Fruit fly (Drosophila melanogaster) whole organism, embryonic: ENCODE results near the gene CG8562.

Experiments used
- Adf1 ChIP-seq: fragments of 200-800 bp; sonication (Bioruptor generic); IDR thresholded peaks from 2 replicates; pipeline ENCODE4 v1.3.6; 2022; ENCODE audit warnings: missing biosample characterization, missing genetic modification characterization
- Atf6 ChIP-seq: fragments of 200-800 bp; sonication (Bioruptor generic); IDR thresholded peaks from 2 replicates; pipeline ENCODE4 v1.3.6; 2022; ENCODE audit warnings: missing biosample characterization, missing genetic modification characterization
- CG11456 ChIP-seq: fragments of 200-800 bp; sonication (Bioruptor generic); IDR thresholded peaks from 3 replicates; pipeline ENCODE4 v1.3.6; 2022; ENCODE audit warnings: missing biosample characterization, missing genetic modification characterization
- CG11504 ChIP-seq: fragments of 200-800 bp; sonication (Bioruptor generic); optimal IDR thresholded peaks from 3 replicates; lab custom pipeline; 2019; ENCODE audit warnings: missing biosample characterization, mild to moderate bottlenecking, missing genetic modification characterization, moderate library complexity
- CG12155 ChIP-seq: fragments of 200-800 bp; sonication (Bioruptor generic); optimal IDR thresholded peaks from 3 replicates; lab custom pipeline; 2016; ENCODE audit warnings: missing biosample characterization, missing genetic modification characterization
- CG13894 ChIP-seq: fragments of 200-800 bp; sonication (Bioruptor generic); optimal IDR thresholded peaks from 3 replicates; lab custom pipeline; 2018; ENCODE audit warnings: missing biosample characterization, mild to moderate bottlenecking, missing genetic modification characterization, moderate library complexity
- CG1647 ChIP-seq: fragments of 200-800 bp; sonication (Bioruptor generic); optimal IDR thresholded peaks from 3 replicates; lab custom pipeline; 2016; ENCODE audit warnings: missing biosample characterization, missing genetic modification characterization
- CG16813 ChIP-seq: fragments of 200-800 bp; sonication (Bioruptor generic); IDR thresholded peaks from 3 replicates; pipeline ENCODE4 v1.3.6; 2022; ENCODE audit warnings: missing biosample characterization, missing genetic modification characterization; ENCODE audit not compliant: partially characterized antibody
- CG17359 ChIP-seq: fragments of 200-800 bp; sonication (Bioruptor generic); optimal IDR thresholded peaks from 3 replicates; lab custom pipeline; 2018; ENCODE audit warnings: missing biosample characterization, mild to moderate bottlenecking, missing genetic modification characterization, moderate library complexity
- CG18262 ChIP-seq: fragments of 200-800 bp; optimal IDR thresholded peaks from 3 replicates; lab custom pipeline; 2019; ENCODE audit warnings: missing biosample characterization, mild to moderate bottlenecking, missing genetic modification characterization, moderate library complexity
- CG18619 ChIP-seq: fragments of 200-800 bp; sonication (Bioruptor generic); optimal IDR thresholded peaks from 3 replicates; lab custom pipeline; 2017; ENCODE audit warnings: missing biosample characterization, mild to moderate bottlenecking, missing genetic modification characterization
- CG31388 ChIP-seq: fragments of 200-800 bp; sonication (Bioruptor generic); optimal IDR thresholded peaks from 2 replicates; lab custom pipeline; 2016; ENCODE audit warnings: missing biosample characterization, missing genetic modification characterization
- CG4617 ChIP-seq: fragments of 200-800 bp; sonication (Bioruptor generic); optimal IDR thresholded peaks from 3 replicates; lab custom pipeline; 2016; ENCODE audit warnings: missing biosample characterization, missing genetic modification characterization, borderline replicate concordance
- CG4820 ChIP-seq: fragments of 200-800 bp; sonication (Bioruptor generic); optimal IDR thresholded peaks from 3 replicates; lab custom pipeline; 2016; ENCODE audit warnings: missing biosample characterization, missing genetic modification characterization
- CG6254 ChIP-seq: fragments of 200-800 bp; sonication (Bioruptor generic); optimal IDR thresholded peaks from 3 replicates; lab custom pipeline; 2017; ENCODE audit warnings: mild to moderate bottlenecking, missing biosample characterization, missing genetic modification reagents, missing genetic modification characterization
- CG8944 ChIP-seq: fragments of 200-800 bp; sonication (Bioruptor generic); optimal IDR thresholded peaks from 3 replicates; lab custom pipeline; 2016; ENCODE audit warnings: missing biosample characterization, missing genetic modification characterization
- CG9215 ChIP-seq: fragments of 200-800 bp; sonication (Bioruptor generic); IDR thresholded peaks from 2 replicates; pipeline ENCODE4 v1.3.6; 2022; ENCODE audit warnings: missing biosample characterization, missing genetic modification characterization
- CTCF ChIP-seq: fragments of 200-800 bp; sonication (Bioruptor generic); optimal IDR thresholded peaks from 2 replicates; lab custom pipeline; 2017; ENCODE audit warnings: missing biosample characterization, mild to moderate bottlenecking, missing genetic modification characterization, moderate library complexity
- Dip3 ChIP-seq: fragments of 200-800 bp; sonication (Bioruptor generic); optimal IDR thresholded peaks from 3 replicates; lab custom pipeline; 2016; ENCODE audit warnings: missing biosample characterization, missing genetic modification characterization
- Doc2 ChIP-seq: fragments of 200-800 bp; sonication (Bioruptor generic); IDR thresholded peaks from 2 replicates; pipeline ENCODE4 v1.3.6; 2022; ENCODE audit warnings: missing biosample characterization, missing genetic modification characterization
- Dp ChIP-seq: fragments of 200-800 bp; sonication (Bioruptor generic); optimal IDR thresholded peaks from 2 replicates; lab custom pipeline; 2018; ENCODE audit warnings: missing biosample characterization, mild to moderate bottlenecking, missing genetic modification characterization, moderate library complexity
- E2f1 ChIP-seq: fragments of 200-800 bp; sonication (Bioruptor generic); IDR thresholded peaks from 2 replicates; pipeline ENCODE4 v1.3.6; 2022; ENCODE audit warnings: missing biosample characterization, missing genetic modification characterization
- Ets97D ChIP-seq: fragments of 200-800 bp; sonication (Bioruptor generic); optimal IDR thresholded peaks from 3 replicates; lab custom pipeline; 2016; ENCODE audit warnings: missing biosample characterization, missing genetic modification characterization
- HLH54F ChIP-seq: fragments of 200-800 bp; sonication (Bioruptor generic); optimal IDR thresholded peaks from 3 replicates; lab custom pipeline; 2016; ENCODE audit warnings: missing biosample characterization, missing genetic modification characterization
- Hey ChIP-seq: fragments of 200-800 bp; sonication (Bioruptor generic); optimal IDR thresholded peaks from 3 replicates; lab custom pipeline; 2018; ENCODE audit warnings: missing biosample characterization, mild to moderate bottlenecking, missing genetic modification characterization
- Lpt ChIP-seq: fragments of >200 bp; optimal IDR thresholded peaks from 2 replicates; lab custom pipeline; 2018; ENCODE audit warnings: missing biosample characterization, missing genetic modification characterization
- Myb ChIP-seq: fragments of 200-800 bp; sonication (Bioruptor generic); optimal IDR thresholded peaks from 2 replicates; lab custom pipeline; 2016; ENCODE audit warnings: missing biosample characterization, missing genetic modification characterization
- NC2α ChIP-seq: fragments of 200-800 bp; sonication (Bioruptor generic); optimal IDR thresholded peaks from 2 replicates; lab custom pipeline; 2016; ENCODE audit warnings: missing biosample characterization, missing genetic modification characterization
- Neu2 ChIP-seq: fragments of 200-800 bp; sonication (Bioruptor generic); optimal IDR thresholded peaks from 3 replicates; lab custom pipeline; 2016; ENCODE audit warnings: missing biosample characterization, missing genetic modification characterization, borderline replicate concordance
- Nf-YB ChIP-seq: fragments of 200-800 bp; sonication (Bioruptor generic); optimal IDR thresholded peaks from 3 replicates; lab custom pipeline; 2019; ENCODE audit warnings: missing biosample characterization, mild to moderate bottlenecking, missing genetic modification characterization, moderate library complexity
- NfI ChIP-seq: fragments of 200-800 bp; sonication (Bioruptor generic); optimal IDR thresholded peaks from 3 replicates; lab custom pipeline; 2018; ENCODE audit warnings: missing biosample characterization, mild to moderate bottlenecking, missing genetic modification characterization, moderate library complexity
- Oli ChIP-seq: fragments of 200-800 bp; sonication (Bioruptor generic); optimal IDR thresholded peaks from 2 replicates; lab custom pipeline; 2018; ENCODE audit warnings: missing biosample characterization, mild to moderate bottlenecking, missing genetic modification characterization, moderate library complexity
- Sox100B ChIP-seq: fragments of 200-800 bp; sonication (Bioruptor generic); optimal IDR thresholded peaks from 3 replicates; lab custom pipeline; 2018; ENCODE audit warnings: missing biosample characterization, mild to moderate bottlenecking, missing genetic modification characterization
- TFAM ChIP-seq: fragments of 200-800 bp; sonication (Bioruptor generic); optimal IDR thresholded peaks from 2 replicates; lab custom pipeline; 2017; ENCODE audit warnings: missing biosample characterization, missing genetic modification characterization, inconsistent platforms
- btn ChIP-seq: fragments of 200-800 bp; sonication (Bioruptor generic); optimal IDR thresholded peaks from 2 replicates; lab custom pipeline; 2016; ENCODE audit warnings: missing biosample characterization, missing genetic modification characterization
- cad ChIP-seq: fragments of >200 bp; optimal IDR thresholded peaks from 2 replicates; lab custom pipeline; 2017; ENCODE audit warnings: missing biosample characterization, missing genetic modification characterization
- cg ChIP-seq: fragments of 200-800 bp; sonication (Bioruptor generic); optimal IDR thresholded peaks from 3 replicates; lab custom pipeline; 2019; ENCODE audit warnings: missing biosample characterization, mild to moderate bottlenecking, missing genetic modification characterization, moderate library complexity
- da ChIP-seq: fragments of 200-800 bp; sonication (Bioruptor generic); optimal IDR thresholded peaks from 2 replicates; lab custom pipeline; 2016; ENCODE audit warnings: missing biosample characterization, missing genetic modification characterization
- dati ChIP-seq: fragments of 200-800 bp; sonication (Bioruptor generic); IDR thresholded peaks from 2 replicates; pipeline ENCODE4 v1.3.6; 2022; ENCODE audit warnings: missing biosample characterization, missing genetic modification characterization
- gfzf ChIP-seq: fragments of 200-800 bp; sonication (Bioruptor generic); optimal IDR thresholded peaks from 2 replicates; lab custom pipeline; 2016; ENCODE audit warnings: missing biosample characterization, mild to moderate bottlenecking, missing genetic modification characterization, moderate library complexity
- grau ChIP-seq: fragments of 200-800 bp; optimal IDR thresholded peaks from 3 replicates; lab custom pipeline; 2019; ENCODE audit warnings: missing biosample characterization, mild to moderate bottlenecking, missing genetic modification characterization, moderate library complexity
- inv ChIP-seq: fragments of 200-800 bp; sonication (Bioruptor generic); IDR thresholded peaks from 2 replicates; pipeline ENCODE4 v1.3.6; 2022; ENCODE audit warnings: missing biosample characterization, missing genetic modification characterization; ENCODE audit not compliant: partially characterized antibody
- kay ChIP-seq: fragments of 200-800 bp; sonication (Bioruptor generic); optimal IDR thresholded peaks from 2 replicates; lab custom pipeline; 2016; ENCODE audit warnings: missing biosample characterization, missing genetic modification characterization
- mam ChIP-seq: fragments of 200-800 bp; sonication (Bioruptor generic); optimal IDR thresholded peaks from 3 replicates; lab custom pipeline; 2016; ENCODE audit warnings: missing biosample characterization, missing genetic modification characterization
- ranshi ChIP-seq: fragments of 200-800 bp; sonication (Bioruptor generic); IDR thresholded peaks from 2 replicates; pipeline ENCODE4 v1.3.6; 2022; ENCODE audit warnings: missing biosample characterization, missing genetic modification characterization
- rib ChIP-seq: fragments of 200-800 bp; sonication (Bioruptor generic); IDR thresholded peaks from 2 replicates; pipeline ENCODE4 v1.3.6; 2022; ENCODE audit warnings: missing biosample characterization, missing genetic modification characterization
- scrt ChIP-seq: fragments of 200-800 bp; sonication (Bioruptor generic); optimal IDR thresholded peaks from 2 replicates; lab custom pipeline; 2018; ENCODE audit warnings: missing biosample characterization, mild to moderate bottlenecking, missing genetic modification characterization, moderate library complexity
- tna ChIP-seq: fragments of 200-800 bp; sonication (Bioruptor generic); IDR thresholded peaks from 2 replicates; pipeline ENCODE4 v1.3.6; 2022; ENCODE audit warnings: missing biosample characterization, missing genetic modification characterization; ENCODE audit not compliant: partially characterized antibody
- trem ChIP-seq: fragments of 200-800 bp; optimal IDR thresholded peaks from 3 replicates; lab custom pipeline; 2019; ENCODE audit warnings: missing biosample characterization, mild to moderate bottlenecking, missing genetic modification characterization, moderate library complexity
- vfl ChIP-seq: fragments of 200-800 bp; sonication (Bioruptor generic); optimal IDR thresholded peaks from 2 replicates; lab custom pipeline; 2016; ENCODE audit warnings: missing biosample characterization, missing genetic modification characterization

The CG8562 gene

dm6 chr3L:7356386-7357117 lies 41.5 kb upstream of the CG8562 start, which contains the start of gene CTCF:
Gene CTCF (minus strand): TSS chr3L:7356713.
- TF ChIP-seq dati (no peak), CG13894 (tag; lab: Kevin White, UChicago) (peak; percentile 35), CG17359 (tag; lab: Kevin White, UChicago) (peak; percentile 34), trem (tag; lab: Kevin White, UChicago) (peak; percentile 91), ranshi (no peak), cad (GFP tag; lab: Kevin White, UChicago) (no peak), scrt (GFP tag; lab: Kevin White, UChicago) (no peak), vfl (no peak), Hey (tag; lab: Kevin White, UChicago) (no peak), CG18619 (GFP tag; lab: Kevin White, UChicago) (peak; percentile 7), da (peak; percentile 21), E2f1 (GFP tag; lab: Robert Waterston, UW) (0 out of 2 replicates have a peak, but pooled peaks have one; percentile 7), NfI (GFP tag; lab: Kevin White, UChicago) (peak; percentile 46), NC2α (GFP tag; lab: Kevin White, UChicago) (peak; percentile 43), CG6254 (GFP tag; lab: Kevin White, UChicago) (no peak), CG16813 (peak; percentile 77), CG12155 (GFP tag; lab: Kevin White, UChicago) (peak; percentile 30), Oli (tag; lab: Kevin White, UChicago) (peak; percentile 32), kay (GFP tag; lab: Kevin White, UChicago) (no peak), Atf6 (GFP tag; lab: Robert Waterston, UW) (no peak), CG8944 (GFP tag; lab: Kevin White, UChicago) (peak; percentile 41), cg (no peak), Dp (GFP tag; lab: Kevin White, UChicago) (peak; percentile 51), Myb (GFP tag; lab: Kevin White, UChicago) (peak; percentile 60), Lpt (GFP tag; lab: Kevin White, UChicago) (no peak), inv (GFP tag; lab: Robert Waterston, UW) (peak; percentile 55; the same call in 1 of the 2 replicates), CG4820 (GFP tag; lab: Kevin White, UChicago) (peak; percentile 38), CG9215 (GFP tag; lab: Robert Waterston, UW) (no peak), CG11504 (tag; lab: Kevin White, UChicago) (no peak), grau (tag; lab: Kevin White, UChicago) (peak; percentile 52), CG18262 (tag; lab: Kevin White, UChicago) (peak; percentile 64), gfzf (GFP tag; lab: Kevin White, UChicago) (peak; percentile 24), CTCF (peak; percentile 100), Adf1 (GFP tag; lab: Robert Waterston, UW) (no peak), Sox100B (no peak), Neu2 (GFP tag; lab: Kevin White, UChicago) (no peak), Ets97D (peak; percentile 70), CG4617 (GFP tag; lab: Kevin White, UChicago) (peak; percentile 94), rib (GFP tag; lab: Robert Waterston, UW) (no peak), CG11456 (peak; percentile 73; the same call in 2 of the 3 replicates), btn (GFP tag; lab: Kevin White, UChicago) (no peak), tna (GFP tag; lab: Robert Waterston, UW) (peak; percentile 61; the same call in 1 of the 2 replicates), Dip3 (GFP tag; lab: Kevin White, UChicago) (no peak), CG31388 (GFP tag; lab: Kevin White, UChicago) (no peak), Nf-YB (GFP tag; lab: Kevin White, UChicago) (no peak), Doc2 (GFP tag; lab: Robert Waterston, UW) (no peak), HLH54F (GFP tag; lab: Kevin White, UChicago) (peak; percentile 20), mam (GFP tag; lab: Kevin White, UChicago) (peak; percentile 23), CG1647 (GFP tag; lab: Kevin White, UChicago) (peak; percentile 17), TFAM (GFP tag; lab: Kevin White, UChicago) (no peak)
